Worm (Caenorhabditis elegans) whole organism, late embryonic: ENCODE data around the gene nhr-175.

Source experiments
- K02D7.2 ChIP-seq: sonication (generic microtip); optimal IDR thresholded peaks from 2 replicates; lab custom pipeline; 2017; ENCODE audit warnings: mild to moderate bottlenecking, missing genetic modification characterization, missing compliant biosample characterization
- T23F11.4 ChIP-seq: fragments of 200-800 bp; sonication (Bioruptor generic); optimal IDR thresholded peaks from 2 replicates; lab custom pipeline; 2018; ENCODE audit warnings: mild to moderate bottlenecking, missing genetic modification characterization, missing compliant biosample characterization
- Y22D7AL.16 ChIP-seq: sonication (generic microtip); optimal IDR thresholded peaks from 2 replicates; lab custom pipeline; 2016; ENCODE audit warnings: missing genetic modification characterization, missing compliant biosample characterization
- ceh-14 ChIP-seq: sonication (generic microtip); optimal IDR thresholded peaks from 2 replicates; lab custom pipeline; 2016; ENCODE audit warnings: missing genotype, missing genetic modification characterization, missing compliant biosample characterization
- ceh-19 ChIP-seq: fragments of 200-800 bp; sonication (Bioruptor generic); optimal IDR thresholded peaks from 2 replicates; lab custom pipeline; 2018; ENCODE audit warnings: mild to moderate bottlenecking, missing genetic modification characterization, missing compliant biosample characterization
- ceh-2 ChIP-seq: sonication (generic microtip); optimal IDR thresholded peaks from 2 replicates; lab custom pipeline; 2016; ENCODE audit warnings: missing genotype, missing genetic modification characterization, missing compliant biosample characterization
- ceh-22 ChIP-seq: sonication (generic microtip); optimal IDR thresholded peaks from 2 replicates; lab custom pipeline; 2017; ENCODE audit warnings: missing biosample characterization, missing genetic modification characterization
- ceh-24 ChIP-seq: sonication (generic microtip); optimal IDR thresholded peaks from 2 replicates; lab custom pipeline; 2016; ENCODE audit warnings: mild to moderate bottlenecking, missing genetic modification characterization, missing compliant biosample characterization
- ceh-30 ChIP-seq: fragments of 150-350 bp; optimal IDR thresholded peaks from 2 replicates; lab custom pipeline; 2014; ENCODE audit warnings: missing biosample characterization, missing genetic modification characterization
- ceh-31 ChIP-seq: sonication (generic microtip); optimal IDR thresholded peaks from 2 replicates; lab custom pipeline; 2016; ENCODE audit warnings: missing genetic modification characterization, missing compliant biosample characterization
- ceh-45 ChIP-seq: fragments of 200-800 bp; sonication (Bioruptor generic); IDR thresholded peaks from 2 replicates; pipeline ENCODE4 v1.3.6; 2022; ENCODE audit warnings: missing genetic modification reagents, missing genetic modification characterization, missing compliant biosample characterization
- ceh-6 ChIP-seq: fragments of 200-800 bp; sonication (Bioruptor generic); optimal IDR thresholded peaks from 2 replicates; lab custom pipeline; 2018; ENCODE audit warnings: mild to moderate bottlenecking, missing genetic modification characterization, missing compliant biosample characterization
- dve-1 ChIP-seq: sonication (generic microtip); optimal IDR thresholded peaks from 2 replicates; lab custom pipeline; 2017; ENCODE audit warnings: antibody characterized with exemption, mild to moderate bottlenecking, missing genetic modification characterization, missing compliant biosample characterization
- elt-4 ChIP-seq: sonication (generic microtip); optimal IDR thresholded peaks from 2 replicates; lab custom pipeline; 2016; ENCODE audit warnings: missing genetic modification characterization, missing compliant biosample characterization
- ets-4 ChIP-seq: sonication (generic microtip); optimal IDR thresholded peaks from 2 replicates; lab custom pipeline; 2016; ENCODE audit warnings: missing genetic modification characterization, missing compliant biosample characterization
- fax-1 ChIP-seq: sonication (generic microtip); optimal IDR thresholded peaks from 2 replicates; lab custom pipeline; 2016; ENCODE audit warnings: missing genotype, missing genetic modification characterization, missing compliant biosample characterization
- fkh-10 ChIP-seq: fragments of 150-350 bp; optimal IDR thresholded peaks from 2 replicates; lab custom pipeline; 2014; ENCODE audit warnings: missing biosample characterization, missing genetic modification reagents, missing genetic modification characterization
- gmeb-2 ChIP-seq: sonication (generic microtip); optimal IDR thresholded peaks from 2 replicates; lab custom pipeline; 2016; ENCODE audit warnings: missing genetic modification characterization, inconsistent platforms, missing compliant biosample characterization
- hlh-13 ChIP-seq: fragments of 200-800 bp; sonication (Bioruptor generic); optimal IDR thresholded peaks from 2 replicates; lab custom pipeline; 2018; ENCODE audit warnings: mild to moderate bottlenecking, missing genetic modification characterization, missing compliant biosample characterization
- hlh-30 ChIP-seq: sonication (generic microtip); optimal IDR thresholded peaks from 2 replicates; lab custom pipeline; 2017; ENCODE audit warnings: antibody characterized with exemption, missing genetic modification characterization, missing compliant biosample characterization; ENCODE audit not compliant: insufficient read depth
- hlh-6 ChIP-seq: sonication (generic microtip); optimal IDR thresholded peaks from 2 replicates; lab custom pipeline; 2016; ENCODE audit warnings: missing genotype, missing genetic modification characterization, missing compliant biosample characterization
- lim-6 ChIP-seq: sonication (generic microtip); optimal IDR thresholded peaks from 2 replicates; lab custom pipeline; 2016; ENCODE audit warnings: missing genetic modification characterization, missing compliant biosample characterization
- mec-3 ChIP-seq: sonication (generic microtip); optimal IDR thresholded peaks from 2 replicates; lab custom pipeline; 2016; ENCODE audit warnings: borderline replicate concordance, missing genetic modification characterization, missing compliant biosample characterization
- nfya-1 ChIP-seq: sonication (generic microtip); optimal IDR thresholded peaks from 2 replicates; lab custom pipeline; 2017; ENCODE audit warnings: missing genetic modification characterization, mild to moderate bottlenecking, missing compliant biosample characterization, antibody characterized with exemption, moderate library complexity
- npax-4 ChIP-seq: sonication (generic microtip); optimal IDR thresholded peaks from 2 replicates; lab custom pipeline; 2016; ENCODE audit warnings: missing genetic modification characterization, missing compliant biosample characterization
- odd-2 ChIP-seq: sonication (generic microtip); optimal IDR thresholded peaks from 2 replicates; lab custom pipeline; 2017; ENCODE audit warnings: antibody characterized with exemption, mild to moderate bottlenecking, missing genetic modification characterization, missing compliant biosample characterization
- pat-9 ChIP-seq: fragments of 200-800 bp; sonication (Bioruptor generic); optimal IDR thresholded peaks from 2 replicates; lab custom pipeline; 2018; ENCODE audit warnings: mild to moderate bottlenecking, missing genetic modification characterization, moderate library complexity, missing compliant biosample characterization
- pax-1 ChIP-seq: fragments of 150-350 bp; optimal IDR thresholded peaks from 2 replicates; lab custom pipeline; 2014; ENCODE audit warnings: missing biosample characterization, missing genetic modification characterization
- pha-2 ChIP-seq: sonication (generic microtip); optimal IDR thresholded peaks from 2 replicates; lab custom pipeline; 2017; ENCODE audit warnings: mild to moderate bottlenecking, missing genetic modification characterization, missing compliant biosample characterization
- pqm-1 ChIP-seq: sonication (generic microtip); optimal IDR thresholded peaks from 2 replicates; lab custom pipeline; 2016; ENCODE audit warnings: missing genetic modification characterization, missing compliant biosample characterization
- pros-1 ChIP-seq: fragments of 150-350 bp; optimal IDR thresholded peaks from 2 replicates; lab custom pipeline; 2014; ENCODE audit warnings: missing biosample characterization, missing genetic modification reagents, missing genetic modification characterization
- sdc-2 ChIP-seq: sonication (generic microtip); optimal IDR thresholded peaks from 2 replicates; lab custom pipeline; 2016; ENCODE audit warnings: missing genotype, missing genetic modification characterization, missing compliant biosample characterization
- sox-2 ChIP-seq: fragments of 200-800 bp; sonication (Bioruptor generic); IDR thresholded peaks from 2 replicates; pipeline ENCODE4 v1.3.6; 2022; ENCODE audit warnings: missing genetic modification reagents, missing genetic modification characterization, missing compliant biosample characterization
- sox-4 ChIP-seq: sonication (generic microtip); optimal IDR thresholded peaks from 2 replicates; lab custom pipeline; 2017; ENCODE audit warnings: mild to moderate bottlenecking, missing genetic modification characterization, inconsistent platforms, missing compliant biosample characterization
- ttx-3 ChIP-seq: sonication (generic microtip); optimal IDR thresholded peaks from 2 replicates; lab custom pipeline; 2016; ENCODE audit warnings: missing genetic modification reagents, missing genetic modification characterization, missing compliant biosample characterization
- unc-3 ChIP-seq, 2 experiments: fragments of 200-800 bp in 1 of 2; sonication (Bioruptor generic) in 1 of 2; sonication (generic microtip) in 1 of 2; conservative IDR thresholded peaks in 1 of 2; optimal IDR thresholded peaks in 1 of 2; 2 replicates each; pipeline versions ENCODE4 v1.3.6 to Lab custom; 2016 to 2022; ENCODE audit warnings: missing compliant biosample characterization in 2 of 2, missing genetic modification characterization in 2 of 2, missing genetic modification reagents in 1 of 2
- unc-55 ChIP-seq: sonication (generic microtip); optimal IDR thresholded peaks from 2 replicates; lab custom pipeline; 2017; ENCODE audit warnings: missing biosample characterization, missing genetic modification reagents, missing genetic modification characterization
- unc-86 ChIP-seq: sonication (generic microtip); optimal IDR thresholded peaks from 2 replicates; lab custom pipeline; 2016; ENCODE audit warnings: missing genetic modification characterization, missing compliant biosample characterization
- zip-5 ChIP-seq: sonication (generic microtip); optimal IDR thresholded peaks from 2 replicates; lab custom pipeline; 2016; ENCODE audit warnings: missing genetic modification characterization, missing compliant biosample characterization
- ztf-16 ChIP-seq: sonication (generic microtip); optimal IDR thresholded peaks from 2 replicates; lab custom pipeline; 2017; ENCODE audit warnings: missing genetic modification characterization, missing compliant biosample characterization

The nhr-175 gene

DNA sequence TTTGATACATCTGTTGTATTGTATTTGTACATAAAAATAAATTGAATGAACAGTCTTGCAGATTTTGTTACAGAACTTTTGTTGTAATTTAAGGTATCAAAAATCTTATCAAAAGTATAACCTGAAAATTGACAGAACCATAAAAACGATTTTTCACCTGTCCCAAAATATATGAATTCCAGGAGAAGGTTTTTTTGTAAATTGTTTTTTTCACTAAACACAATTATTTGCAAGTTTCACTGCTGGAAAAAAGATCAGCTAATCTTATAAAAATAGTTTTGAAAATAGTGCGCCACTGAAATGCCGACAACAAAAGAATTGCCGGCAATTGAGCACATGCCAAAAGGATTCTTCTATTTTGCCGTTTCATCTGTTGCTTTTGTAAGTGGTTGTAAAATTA is 23.3 kb upstream of the nhr-175 start, which contains the start of gene srx-130:
srx-130 (plus strand) TSS at position 301 of the 400 bp plus-strand sequence.
- TF ChIP-seq hlh-13 (GFP tag; lab: Kevin White, UChicago): no peak
- TF ChIP-seq ceh-45 (GFP tag; lab: Robert Waterston, UW): no peak
- no peak for TF ChIP-seq fax-1 (tag; lab: Kevin White, UChicago)
- no peak for TF ChIP-seq npax-4 (tag; lab: Kevin White, UChicago)
- TF ChIP-seq, all 69 proteins: peak for 0

ce11 chrV:13845136-13845535 is 21.4 kb upstream of the nhr-175 start, which contains the start of gene srx-131:
Gene srx-131 (plus strand): TSS chrV:13845436.
- no peak for TF ChIP-seq ceh-22 (tag; lab: Kevin White, UChicago)
- no peak for TF ChIP-seq hlh-30
- no peak for TF ChIP-seq pax-1
- TF ChIP-seq odd-2 (tag; lab: Kevin White, UChicago): no peak
- no peak for TF ChIP-seq npax-4 (tag; lab: Kevin White, UChicago)
- no peak for TF ChIP-seq sox-2 (GFP tag; lab: Robert Waterston, UW)
- TF ChIP-seq pha-2 (tag; lab: Kevin White, UChicago): no peak
- no peak for TF ChIP-seq unc-55
- no peak for TF ChIP-seq sdc-2
- no peak for TF ChIP-seq K02D7.2 (tag; lab: Kevin White, UChicago)
- TF ChIP-seq pros-1 (tag; lab: Kevin White, UChicago): no peak

- TF ChIP-seq ttx-3: no peak
Observed at ce11 chrV:13848379-13848778, 18.1 kb upstream of the nhr-175 start, which contains the start of gene srx-133. Gene srx-133 (plus strand): TSS chrV:13848679.

DNA sequence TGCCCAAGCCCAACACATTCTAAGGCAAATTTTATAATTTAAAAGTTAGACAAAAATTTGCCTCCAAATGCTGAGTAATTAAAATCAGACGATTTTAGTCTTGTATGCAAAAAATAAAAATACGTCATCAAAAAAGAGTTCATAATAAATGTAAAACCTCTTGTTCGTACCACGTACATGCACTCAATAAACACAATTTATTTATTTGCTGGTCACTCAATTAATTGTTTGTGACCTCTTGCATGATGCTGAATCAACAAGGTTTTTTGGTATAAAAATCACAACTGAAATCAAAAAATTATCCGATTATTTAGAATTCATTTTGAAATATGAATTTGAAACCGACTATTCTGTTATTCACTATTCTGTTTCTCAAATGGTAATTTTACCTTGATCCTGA is 16.3 kb upstream of the nhr-175 start, which contains the start of gene hpx-2:
hpx-2 (plus strand) TSS at position 301 of the 400 bp plus-strand sequence.
- no peak for TF ChIP-seq hlh-6 (tag; lab: Kevin White, UChicago)
- TF ChIP-seq fax-1 (tag; lab: Kevin White, UChicago): no peak
- no peak for TF ChIP-seq sdc-2
- TF ChIP-seq unc-3 (GFP tag; conservative IDR thresholded peaks at IDR 0.05; lab: Robert Waterston, UW): no peak
- no peak for TF ChIP-seq unc-3 (tag; optimal IDR thresholded peaks at IDR 0.05; lab: Kevin White, UChicago)
- TF ChIP-seq mec-3 (tag; lab: Kevin White, UChicago): no peak
- TF ChIP-seq ceh-19: no peak
- no peak for TF ChIP-seq nfya-1 (tag; lab: Kevin White, UChicago)
- no peak for TF ChIP-seq ceh-22 (tag; lab: Kevin White, UChicago)
- no peak for TF ChIP-seq elt-4 (tag; lab: Kevin White, UChicago)
- TF ChIP-seq lim-6: no peak
- no peak for TF ChIP-seq dve-1 (tag; lab: Kevin White, UChicago)
- TF ChIP-seq Y22D7AL.16 (tag; lab: Kevin White, UChicago): no peak
- TF ChIP-seq ceh-6 (GFP tag; lab: Kevin White, UChicago): no peak
- TF ChIP-seq ets-4: no peak
- TF ChIP-seq ceh-30 (tag; lab: Kevin White, UChicago): no peak
- TF ChIP-seq ceh-31 (tag; lab: Kevin White, UChicago): no peak
- TF ChIP-seq, all 69 proteins: peak for 0

DNA sequence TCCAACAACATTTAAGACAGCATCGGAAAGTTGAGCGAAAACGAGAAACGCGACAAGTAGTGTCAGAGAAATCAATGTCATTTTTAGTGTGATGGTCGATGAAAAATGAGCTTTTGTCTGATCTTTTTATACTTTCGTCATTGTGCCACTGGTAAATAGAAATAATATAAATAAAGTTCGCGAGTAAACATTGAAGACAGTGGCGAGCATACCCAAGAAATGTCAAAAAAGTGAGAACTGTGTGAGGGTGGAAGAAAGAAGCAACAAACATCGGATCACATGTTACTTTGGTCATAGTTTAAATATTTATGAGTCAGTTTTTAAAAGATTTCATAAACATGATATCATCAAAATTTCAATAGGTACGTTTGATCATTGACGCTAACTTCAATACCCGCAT is 12.2 kb upstream of the nhr-175 start, which contains the start of gene ttr-21:
ttr-21 (minus strand) TSS at position 100 of the 400 bp plus-strand sequence.
- TF ChIP-seq ztf-16 (tag; lab: Kevin White, UChicago): no peak
- TF ChIP-seq pqm-1 (tag; lab: Kevin White, UChicago): no peak
- no peak for TF ChIP-seq zip-5
- TF ChIP-seq unc-86: no peak
- TF ChIP-seq, all 69 proteins: peak for 0

DNA sequence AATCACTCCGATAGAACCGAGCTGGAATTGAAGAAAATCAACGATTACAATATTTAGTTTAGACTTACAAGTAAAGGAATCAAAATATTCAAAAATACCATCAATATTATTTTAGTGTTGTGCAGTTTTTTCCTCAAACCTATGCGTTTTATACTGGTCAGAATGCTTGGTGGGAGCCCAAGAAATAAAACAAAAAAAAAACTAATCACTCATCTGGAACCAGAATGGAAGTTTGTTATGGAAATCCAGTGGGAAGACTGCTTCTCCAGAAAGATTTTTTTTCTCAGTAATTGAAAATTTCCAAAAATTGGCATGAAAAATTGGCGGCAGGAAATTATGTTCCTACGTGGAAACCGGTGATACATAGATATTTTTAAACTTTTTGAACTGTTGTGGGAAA is 10.1 kb upstream of the nhr-175 start, which contains the start of gene srx-134:
srx-134 (minus strand) TSS at position 101 of the 400 bp plus-strand sequence.
- TF ChIP-seq T23F11.4 (GFP tag; lab: Kevin White, UChicago): no peak
- TF ChIP-seq ceh-24 (tag; lab: Kevin White, UChicago): no peak
- TF ChIP-seq fkh-10 (GFP tag; lab: Kevin White, UChicago): no peak
- no peak for TF ChIP-seq ceh-30 (tag; lab: Kevin White, UChicago)
- no peak for TF ChIP-seq sdc-2
- no peak for TF ChIP-seq ceh-14 (tag; lab: Kevin White, UChicago)
- no peak for TF ChIP-seq lim-6
- no peak for TF ChIP-seq pat-9
- no peak for TF ChIP-seq ceh-2
- no peak for TF ChIP-seq pqm-1 (tag; lab: Kevin White, UChicago)
- no peak for TF ChIP-seq npax-4 (tag; lab: Kevin White, UChicago)
- TF ChIP-seq sox-2 (GFP tag; lab: Robert Waterston, UW): no peak
- TF ChIP-seq gmeb-2 (tag; lab: Kevin White, UChicago): no peak
- TF ChIP-seq sox-4: no peak
- no peak for TF ChIP-seq nfya-1 (tag; lab: Kevin White, UChicago)
